Worm (Caenorhabditis elegans) whole organism, young adult: Measurements from ENCODE around the gene C55A6.7.
"Not testable (repeated sequence)": the region's sequence is repeated elsewhere in the genome, so short reads cannot be mapped to it uniquely, and the experiment has no call there.

ENCODE experiments used
- F23B12.7 ChIP-seq: sonication (generic microtip); optimal IDR thresholded peaks from 2 replicates; lab custom pipeline; 2017; ENCODE audit warnings: missing genetic modification characterization, mild to moderate bottlenecking, missing compliant biosample characterization, antibody characterized with exemption, moderate library complexity; ENCODE audit not compliant: insufficient read depth
- Y53G8AR.9 ChIP-seq: fragments of 200-800 bp; sonication (Bioruptor generic); conservative IDR thresholded peaks from 2 replicates; pipeline ENCODE4 v1.3.6; 2022; ENCODE audit warnings: missing genetic modification reagents, missing genetic modification characterization, missing compliant biosample characterization
- Y56A3A.18 ChIP-seq: fragments of 200-800 bp; sonication (Bioruptor generic); IDR thresholded peaks from 2 replicates; pipeline ENCODE4 v1.3.6; 2022; ENCODE audit warnings: missing genetic modification reagents, missing genetic modification characterization, missing compliant biosample characterization
- athp-1 ChIP-seq: sonication (generic microtip); optimal IDR thresholded peaks from 2 replicates; lab custom pipeline; 2017; ENCODE audit warnings: mild to moderate bottlenecking, missing genetic modification characterization, missing compliant biosample characterization
- dpff-1 ChIP-seq: sonication (generic microtip); optimal IDR thresholded peaks from 2 replicates; lab custom pipeline; 2017; ENCODE audit warnings: mild to moderate bottlenecking, missing genetic modification characterization, missing compliant biosample characterization
- fkh-3 ChIP-seq: sonication (generic microtip); optimal IDR thresholded peaks from 2 replicates; lab custom pipeline; 2016; ENCODE audit warnings: mild to moderate bottlenecking, missing genetic modification characterization, missing compliant biosample characterization
- hlh-26 ChIP-seq: fragments of 200-800 bp; sonication (Bioruptor generic); conservative IDR thresholded peaks from 2 replicates; pipeline ENCODE4 v1.3.6; 2022; ENCODE audit warnings: missing genetic modification reagents, missing genetic modification characterization, missing compliant biosample characterization
- snpc-1.1 ChIP-seq: sonication (generic microtip); optimal IDR thresholded peaks from 2 replicates; lab custom pipeline; 2017; ENCODE audit warnings: missing genetic modification characterization, mild to moderate bottlenecking, missing compliant biosample characterization, antibody characterized with exemption, moderate library complexity, missing genotype, missing genetic modification reagents; ENCODE audit not compliant: insufficient read depth
- ztf-3 ChIP-seq: fragments of 200-800 bp; sonication (Bioruptor generic); optimal IDR thresholded peaks from 2 replicates; lab custom pipeline; 2018; ENCODE audit warnings: mild to moderate bottlenecking, missing genetic modification characterization, missing compliant biosample characterization

DNA sequence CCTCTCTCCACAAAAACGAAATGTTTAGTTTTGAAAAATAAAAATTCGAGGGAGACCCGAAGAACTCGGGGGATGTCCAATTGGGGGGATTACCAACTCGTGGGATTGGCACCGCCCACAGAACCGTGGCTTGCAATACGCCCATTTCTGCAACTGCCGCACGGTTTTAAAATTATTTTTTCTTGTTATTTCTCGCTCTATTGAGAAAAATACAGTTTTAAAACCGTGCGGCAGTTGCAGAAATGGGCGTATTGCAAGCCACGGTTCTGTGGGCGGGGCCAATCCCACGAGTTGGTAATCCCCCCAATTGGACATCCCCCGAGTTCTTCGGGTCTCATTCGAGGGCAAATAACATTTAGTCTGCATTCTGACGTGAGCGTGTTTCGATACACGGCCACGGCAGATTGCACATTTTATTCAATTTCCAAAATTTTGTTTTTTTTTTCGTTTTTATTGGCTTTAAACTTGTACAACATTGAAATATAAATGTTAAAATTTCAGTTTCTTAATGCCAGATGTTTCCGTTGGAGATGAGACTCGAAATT lies 15.4 kb downstream of the C55A6.7 start, which contains the start of the genes C55A6.1 and C55A6.10:
- TF ChIP-seq snpc-1.1 (tag; lab: Kevin White, UChicago) (peak; percentile 21), F23B12.7 (tag; lab: Kevin White, UChicago) (peak; percentile 56), Y56A3A.18 (GFP tag; lab: Robert Waterston, UW) (peak; percentile 70; the same call in 1 of the 2 replicates), athp-1 (tag; lab: Kevin White, UChicago) (peak; percentile 59), Y53G8AR.9 (GFP tag; lab: Robert Waterston, UW) (peak; percentile 70; the same call in 1 of the 2 replicates)
- not testable (repeated sequence) for TF ChIP-seq ztf-3; hlh-26 (GFP tag; lab: Robert Waterston, UW); dpff-1 (tag; lab: Kevin White, UChicago); fkh-3 (tag; lab: Kevin White, UChicago)
